Worm (Caenorhabditis elegans): ENCODE results near the gene Y47D7A.19.

DNA sequence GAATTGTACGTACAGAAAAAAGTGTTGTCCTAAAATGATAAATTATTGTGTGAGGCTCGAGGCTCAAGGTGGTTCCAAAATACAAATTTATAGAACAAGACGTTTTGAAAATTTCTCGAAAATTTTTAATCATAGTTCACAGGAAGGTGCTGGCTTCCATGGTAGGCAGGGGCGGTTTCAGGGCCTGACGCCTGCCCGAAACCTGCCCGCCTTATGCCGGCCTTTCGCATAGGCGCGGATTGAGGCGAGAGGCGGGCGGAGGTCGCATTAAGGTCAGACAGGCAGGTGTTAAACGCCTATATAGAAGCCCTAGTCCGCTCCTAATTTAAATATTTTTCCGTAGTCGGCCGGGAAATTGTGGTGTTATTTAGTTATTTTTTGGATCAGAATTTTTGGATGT, 1.1 kb upstream of the Y47D7A.19 start:
- TF ChIP-seq mls-2 (tag; optimal IDR thresholded peaks at IDR 0.05) (no peak), sem-2 (GFP tag; optimal IDR thresholded peaks at IDR 0.05) (no peak)
